Fruit fly (Drosophila melanogaster) whole organism, embryonic: ENCODE results near the gene bark.

Experiments
- ATbp ChIP-seq: fragments of 200-800 bp; sonication (Bioruptor generic); optimal IDR thresholded peaks from 2 replicates; lab custom pipeline; 2017; ENCODE audit warnings: missing biosample characterization, mild to moderate bottlenecking, missing genetic modification characterization, missing genetic modification reagents
- B-H2 ChIP-seq: fragments of 200-800 bp; sonication (Bioruptor generic); optimal IDR thresholded peaks from 2 replicates; lab custom pipeline; 2018; ENCODE audit warnings: missing biosample characterization, mild to moderate bottlenecking, missing genetic modification characterization
- CG11696 ChIP-seq: fragments of 200-800 bp; sonication (Bioruptor generic); IDR thresholded peaks from 2 replicates; pipeline ENCODE4 v1.3.6; 2022; ENCODE audit warnings: missing biosample characterization, missing genetic modification characterization
- CG12219 ChIP-seq: fragments of 200-800 bp; sonication (Bioruptor generic); optimal IDR thresholded peaks from 3 replicates; lab custom pipeline; 2018; ENCODE audit warnings: missing biosample characterization, mild to moderate bottlenecking, missing genetic modification characterization
- CG12299 ChIP-seq: fragments of 200-800 bp; sonication (Bioruptor generic); optimal IDR thresholded peaks from 2 replicates; lab custom pipeline; 2018; ENCODE audit warnings: missing biosample characterization, mild to moderate bottlenecking, missing genetic modification characterization
- CG1233 ChIP-seq: fragments of 200-800 bp; sonication (Bioruptor generic); optimal IDR thresholded peaks from 4 replicates; lab custom pipeline; 2018; ENCODE audit warnings: missing biosample characterization, mild to moderate bottlenecking, missing genetic modification characterization
- CG14710 ChIP-seq: fragments of 200-800 bp; sonication (Bioruptor generic); optimal IDR thresholded peaks from 3 replicates; lab custom pipeline; 2019; ENCODE audit warnings: missing biosample characterization, mild to moderate bottlenecking, missing genetic modification characterization, moderate library complexity
- CG17802 ChIP-seq: fragments of 200-800 bp; sonication (Bioruptor generic); optimal IDR thresholded peaks from 2 replicates; lab custom pipeline; 2018; ENCODE audit warnings: missing biosample characterization, mild to moderate bottlenecking, missing genetic modification characterization, moderate library complexity
- CG17912 ChIP-seq: fragments of 200-800 bp; sonication (Bioruptor generic); optimal IDR thresholded peaks from 2 replicates; lab custom pipeline; 2018; ENCODE audit warnings: missing biosample characterization, mild to moderate bottlenecking, missing genetic modification characterization
- CG30020 ChIP-seq: fragments of 200-800 bp; optimal IDR thresholded peaks from 2 replicates; lab custom pipeline; 2019; ENCODE audit warnings: missing biosample characterization, mild to moderate bottlenecking, missing genetic modification characterization, moderate library complexity
- CG32532 ChIP-seq: fragments of 200-800 bp; sonication (Bioruptor generic); IDR thresholded peaks from 2 replicates; pipeline ENCODE4 v1.3.6; 2022; ENCODE audit warnings: missing biosample characterization, missing genetic modification characterization
- CG3407 ChIP-seq: fragments of 200-800 bp; sonication (Bioruptor generic); optimal IDR thresholded peaks from 2 replicates; lab custom pipeline; 2018; ENCODE audit warnings: missing biosample characterization, mild to moderate bottlenecking, missing genetic modification characterization
- CG4282 ChIP-seq: fragments of 200-800 bp; sonication (Bioruptor generic); optimal IDR thresholded peaks from 2 replicates; lab custom pipeline; 2016; ENCODE audit warnings: missing biosample characterization, missing genetic modification characterization
- CG4404 ChIP-seq: fragments of 200-800 bp; sonication (Bioruptor generic); IDR thresholded peaks from 2 replicates; pipeline ENCODE4 v1.3.6; 2022; ENCODE audit warnings: missing biosample characterization, missing genetic modification characterization
- CG4424 ChIP-seq: fragments of 200-800 bp; sonication (Bioruptor generic); optimal IDR thresholded peaks from 3 replicates; lab custom pipeline; 2016; ENCODE audit warnings: missing biosample characterization, missing genetic modification characterization
- CG4707 ChIP-seq: fragments of 200-800 bp; sonication (Bioruptor generic); optimal IDR thresholded peaks from 2 replicates; lab custom pipeline; 2018; ENCODE audit warnings: missing biosample characterization, mild to moderate bottlenecking, missing genetic modification characterization, moderate library complexity
- CG5180 ChIP-seq: fragments of 200-800 bp; sonication (Bioruptor generic); optimal IDR thresholded peaks from 3 replicates; lab custom pipeline; 2017; ENCODE audit warnings: missing biosample characterization, missing genetic modification characterization, mild to moderate bottlenecking, moderate library complexity, missing genetic modification reagents
- CG7745 ChIP-seq: fragments of 200-800 bp; sonication (Bioruptor generic); optimal IDR thresholded peaks from 2 replicates; lab custom pipeline; 2018; ENCODE audit warnings: missing biosample characterization, mild to moderate bottlenecking, missing genetic modification characterization, moderate library complexity
- CG8281 ChIP-seq: fragments of 200-800 bp; sonication (Bioruptor generic); optimal IDR thresholded peaks from 2 replicates; lab custom pipeline; 2018; ENCODE audit warnings: missing biosample characterization, mild to moderate bottlenecking, missing genetic modification characterization, moderate library complexity
- CG8765 ChIP-seq: fragments of 200-800 bp; sonication (Bioruptor generic); IDR thresholded peaks from 2 replicates; pipeline ENCODE4 v1.3.6; 2022; ENCODE audit warnings: missing biosample characterization, missing genetic modification characterization
- CkIIα-i1 ChIP-seq: fragments of 200-800 bp; sonication (Bioruptor generic); IDR thresholded peaks from 2 replicates; pipeline ENCODE4 v1.3.6; 2022; ENCODE audit warnings: missing biosample characterization, missing genetic modification characterization
- Dip2 ChIP-seq: fragments of 200-800 bp; sonication (Bioruptor generic); IDR thresholded peaks from 2 replicates; pipeline ENCODE4 v1.3.6; 2022; ENCODE audit warnings: missing biosample characterization, missing genetic modification characterization
- Drgx ChIP-seq: fragments of 200-800 bp; sonication (Bioruptor generic); IDR thresholded peaks from 2 replicates; pipeline ENCODE4 v1.3.6; 2022; ENCODE audit warnings: missing biosample characterization, missing genetic modification characterization
- HLH54F ChIP-seq: fragments of 200-800 bp; sonication (Bioruptor generic); optimal IDR thresholded peaks from 3 replicates; lab custom pipeline; 2016; ENCODE audit warnings: missing biosample characterization, missing genetic modification characterization
- Hand ChIP-seq: fragments of 200-800 bp; sonication (Bioruptor generic); optimal IDR thresholded peaks from 2 replicates; lab custom pipeline; 2017; ENCODE audit warnings: mild to moderate bottlenecking, missing biosample characterization, missing genetic modification reagents, missing genetic modification characterization
- Lhr ChIP-seq: fragments of 200-800 bp; sonication (Bioruptor generic); optimal IDR thresholded peaks from 3 replicates; lab custom pipeline; 2017; ENCODE audit warnings: mild to moderate bottlenecking, missing biosample characterization, missing genetic modification reagents, missing genetic modification characterization
- Lim3 ChIP-seq: fragments of 200-800 bp; sonication (Bioruptor generic); IDR thresholded peaks from 2 replicates; pipeline ENCODE4 v1.3.6; 2022; ENCODE audit warnings: missing biosample characterization, missing genetic modification characterization
- Mes4 ChIP-seq: fragments of 200-800 bp; sonication (Bioruptor generic); optimal IDR thresholded peaks from 2 replicates; lab custom pipeline; 2016; ENCODE audit warnings: missing biosample characterization, missing genetic modification characterization
- Nf-YA ChIP-seq: fragments of 200-800 bp; sonication (Bioruptor generic); IDR thresholded peaks from 2 replicates; pipeline ENCODE4 v1.3.6; 2022; ENCODE audit warnings: missing biosample characterization, missing genetic modification characterization
- Optix ChIP-seq: fragments of 200-800 bp; sonication (Bioruptor generic); IDR thresholded peaks from 3 replicates; pipeline ENCODE4 v1.3.6; 2022; ENCODE audit warnings: missing biosample characterization, missing genetic modification characterization
- Side ChIP-seq: fragments of 200-800 bp; sonication (Bioruptor generic); optimal IDR thresholded peaks from 2 replicates; lab custom pipeline; 2016; ENCODE audit warnings: missing biosample characterization, missing genetic modification characterization
- ac ChIP-seq: fragments of 200-800 bp; sonication (Bioruptor generic); optimal IDR thresholded peaks from 3 replicates; lab custom pipeline; 2017; ENCODE audit warnings: missing biosample characterization, mild to moderate bottlenecking, missing genetic modification characterization
- ara ChIP-seq: fragments of 200-800 bp; sonication (Bioruptor generic); IDR thresholded peaks from 2 replicates; pipeline ENCODE4 v1.3.6; 2022; ENCODE audit warnings: missing biosample characterization, missing genetic modification characterization
- bcd ChIP-seq: fragments of 200-800 bp; sonication (Bioruptor generic); optimal IDR thresholded peaks from 2 replicates; lab custom pipeline; 2017; ENCODE audit warnings: missing biosample characterization, mild to moderate bottlenecking, missing genetic modification characterization
- br ChIP-seq: fragments of >200 bp; optimal IDR thresholded peaks from 2 replicates; lab custom pipeline; 2017
- cad ChIP-seq: fragments of >200 bp; optimal IDR thresholded peaks from 2 replicates; lab custom pipeline; 2017; ENCODE audit warnings: missing biosample characterization, missing genetic modification characterization
- ci ChIP-seq: fragments of 200-800 bp; sonication (Bioruptor generic); IDR thresholded peaks from 3 replicates; pipeline ENCODE4 v1.3.6; 2022; ENCODE audit warnings: missing biosample characterization, missing genetic modification characterization
- dm ChIP-seq: fragments of 200-800 bp; sonication (Bioruptor generic); optimal IDR thresholded peaks from 3 replicates; lab custom pipeline; 2016; ENCODE audit warnings: missing biosample characterization, missing genetic modification characterization
- dmrt99B ChIP-seq: fragments of 200-800 bp; sonication (Bioruptor generic); optimal IDR thresholded peaks from 2 replicates; lab custom pipeline; 2018; ENCODE audit warnings: missing biosample characterization, mild to moderate bottlenecking, missing genetic modification characterization, moderate library complexity
- gce ChIP-seq: fragments of 200-800 bp; sonication (Bioruptor generic); IDR thresholded peaks from 3 replicates; pipeline ENCODE4 v1.3.6; 2022; ENCODE audit warnings: missing biosample characterization, missing genetic modification characterization
- gsb ChIP-seq: fragments of 200-800 bp; sonication (Bioruptor generic); IDR thresholded peaks from 2 replicates; pipeline ENCODE4 v1.3.6; 2022; ENCODE audit warnings: missing biosample characterization, missing genetic modification characterization
- hth ChIP-seq: fragments of >200 bp; optimal IDR thresholded peaks from 2 replicates; lab custom pipeline; 2017; ENCODE audit warnings: inconsistent platforms
- lov ChIP-seq, 2 experiments: fragments of 200-800 bp in 1 of 2; fragments of >200 bp in 1 of 2; sonication (Bioruptor generic) in 1 of 2; IDR thresholded peaks in 1 of 2; optimal IDR thresholded peaks in 1 of 2; 2 replicates in 1 of 2; 3 replicates in 1 of 2; pipeline versions ENCODE4 v1.3.6 to Lab custom; 2017 to 2022; ENCODE audit warnings: missing biosample characterization in 1 of 2, missing genetic modification characterization in 1 of 2
- peb ChIP-seq: fragments of 200-800 bp; sonication (Bioruptor generic); IDR thresholded peaks from 2 replicates; pipeline ENCODE4 v1.3.6; 2022; ENCODE audit warnings: missing biosample characterization, missing genetic modification characterization
- row ChIP-seq: fragments of 200-800 bp; sonication (Bioruptor generic); IDR thresholded peaks from 3 replicates; pipeline ENCODE4 v1.3.6; 2022; ENCODE audit warnings: missing biosample characterization, missing genetic modification characterization
- run ChIP-seq: fragments of 200-800 bp; sonication (Bioruptor generic); optimal IDR thresholded peaks from 3 replicates; lab custom pipeline; 2018; ENCODE audit warnings: missing biosample characterization, mild to moderate bottlenecking, missing genetic modification characterization
- shn ChIP-seq: fragments of 200-800 bp; sonication (Bioruptor generic); optimal IDR thresholded peaks from 3 replicates; lab custom pipeline; 2016; ENCODE audit warnings: missing biosample characterization, missing genetic modification characterization
- slou ChIP-seq: fragments of 200-800 bp; sonication (Bioruptor generic); optimal IDR thresholded peaks from 3 replicates; lab custom pipeline; 2016; ENCODE audit warnings: missing biosample characterization, missing genetic modification characterization
- tio ChIP-seq: fragments of 200-800 bp; sonication (Bioruptor generic); optimal IDR thresholded peaks from 2 replicates; lab custom pipeline; 2017; ENCODE audit warnings: missing biosample characterization, missing genetic modification characterization, inconsistent platforms
- toy ChIP-seq: fragments of 200-800 bp; sonication (Bioruptor generic); IDR thresholded peaks from 2 replicates; pipeline ENCODE4 v1.3.6; 2022; ENCODE audit warnings: missing biosample characterization, missing genetic modification characterization
- vnd ChIP-seq: fragments of 200-800 bp; sonication (Bioruptor generic); IDR thresholded peaks from 3 replicates; pipeline ENCODE4 v1.3.6; 2022; ENCODE audit warnings: missing biosample characterization, missing genetic modification characterization; ENCODE audit not compliant: partially characterized antibody
- zfh2 ChIP-seq: fragments of 200-800 bp; sonication (Bioruptor generic); optimal IDR thresholded peaks from 2 replicates; lab custom pipeline; 2016; ENCODE audit warnings: missing biosample characterization, missing genetic modification characterization

The bark gene

DNA sequence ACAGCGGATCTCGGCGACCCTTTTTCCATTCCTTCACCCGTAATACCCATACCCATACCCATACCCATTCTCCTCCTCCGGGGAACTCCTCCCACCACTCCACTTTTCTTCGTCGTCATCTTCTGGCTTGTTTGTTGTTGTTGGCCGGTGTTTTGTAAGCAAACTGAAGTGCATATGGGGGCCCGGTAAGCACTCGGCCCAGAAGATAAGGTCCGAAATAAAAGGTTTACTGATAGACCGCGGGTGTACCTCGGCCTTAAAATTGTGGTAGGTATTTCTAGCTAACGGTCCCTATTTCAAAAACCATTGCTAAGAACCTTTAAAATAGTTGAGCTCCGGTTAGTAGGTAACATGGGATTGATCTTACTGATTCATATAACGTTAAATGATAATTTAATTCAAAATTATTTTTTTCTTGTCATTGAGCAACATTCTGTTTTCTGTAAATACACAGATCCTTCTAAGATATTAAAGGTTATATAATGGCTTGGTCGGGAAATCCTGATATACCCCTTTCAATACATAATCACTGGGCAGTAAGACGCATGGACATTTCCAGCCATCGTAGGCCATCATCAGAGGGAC, 11.1 kb upstream of the bark start (continued):
- no peak for TF ChIP-seq Lim3
- TF ChIP-seq tio (GFP tag; lab: Kevin White, UChicago), result peak; percentile 65
- no peak for TF ChIP-seq CG12299
- TF ChIP-seq Dip2, result no peak
- no peak for TF ChIP-seq gce
- TF ChIP-seq CG8281 (tag; lab: Kevin White, UChicago), result no peak
- no peak for TF ChIP-seq CG5180 (GFP tag; lab: Kevin White, UChicago)
- no peak for TF ChIP-seq B-H2
- peak; percentile 25 for TF ChIP-seq bcd
- TF ChIP-seq br (lab: Kevin White, UChicago), result no peak
- no peak for TF ChIP-seq ac (GFP tag; lab: Kevin White, UChicago)
- TF ChIP-seq toy (GFP tag; lab: Robert Waterston, UW), result no peak
- no peak for TF ChIP-seq lov (optimal IDR thresholded peaks at IDR 0.05; lab: Kevin White, UChicago)
- TF ChIP-seq lov (GFP tag; IDR thresholded peaks at IDR 0.05; lab: Robert Waterston, UW), result no peak
- peak; percentile 38 for TF ChIP-seq ATbp (GFP tag; lab: Kevin White, UChicago)
- TF ChIP-seq row (GFP tag; lab: Robert Waterston, UW), result peak; percentile 83
- no peak for TF ChIP-seq CG1233 (GFP tag; lab: Kevin White, UChicago)
- no peak for TF ChIP-seq CG30020
- no peak for TF ChIP-seq zfh2 (GFP tag; lab: Kevin White, UChicago)
- no peak for TF ChIP-seq hth (lab: Kevin White, UChicago)
- peak; percentile 31; the same call in 1 of the 2 replicates for TF ChIP-seq ara (GFP tag; lab: Robert Waterston, UW)
- TF ChIP-seq peb (GFP tag; lab: Robert Waterston, UW), result no peak
- TF ChIP-seq CG3407 (GFP tag; lab: Kevin White, UChicago), result peak; percentile 22
- TF ChIP-seq CG17912, result no peak
- peak; percentile 11; the same call in 1 of the 2 replicates for TF ChIP-seq Drgx
- TF ChIP-seq ci, result 0 out of 3 replicates have a peak, but pooled peaks have one; percentile 23
- TF ChIP-seq CG11696 (GFP tag; lab: Robert Waterston, UW), result no peak
- no peak for TF ChIP-seq CG4707 (GFP tag; lab: Kevin White, UChicago)
- peak; percentile 11 for TF ChIP-seq CG4424 (GFP tag; lab: Kevin White, UChicago)
- TF ChIP-seq Mes4, result no peak
- TF ChIP-seq CG32532 (GFP tag; lab: Robert Waterston, UW), result no peak
- TF ChIP-seq shn (GFP tag; lab: Kevin White, UChicago), result peak; percentile 57
- peak; percentile 82 for TF ChIP-seq CG4404 (GFP tag; lab: Robert Waterston, UW)
- no peak for TF ChIP-seq Hand
- TF ChIP-seq dm, result no peak
- no peak for TF ChIP-seq slou (GFP tag; lab: Kevin White, UChicago)
- TF ChIP-seq CG8765 (GFP tag; lab: Robert Waterston, UW), result 0 out of 2 replicates have a peak, but pooled peaks have one; percentile 6
- TF ChIP-seq HLH54F (GFP tag; lab: Kevin White, UChicago), result peak; percentile 7
- no peak for TF ChIP-seq CG7745
- TF ChIP-seq CG14710, result peak; percentile 51
- TF ChIP-seq CG12219, result no peak
- TF ChIP-seq dmrt99B (tag; lab: Kevin White, UChicago), result peak; percentile 53
- no peak for TF ChIP-seq gsb (GFP tag; lab: Robert Waterston, UW)
- no peak for TF ChIP-seq CG4282 (GFP tag; lab: Kevin White, UChicago)
- no peak for TF ChIP-seq Side (GFP tag; lab: Kevin White, UChicago)
- TF ChIP-seq Nf-YA, result no peak
- no peak for TF ChIP-seq CG17802 (tag; lab: Kevin White, UChicago)
- no peak for TF ChIP-seq cad (GFP tag; lab: Kevin White, UChicago)
- no peak for TF ChIP-seq Optix (GFP tag; lab: Robert Waterston, UW)
- TF ChIP-seq Lhr (GFP tag; lab: Kevin White, UChicago), result no peak
- TF ChIP-seq CkIIα-i1 (GFP tag; lab: Robert Waterston, UW), result no peak
- TF ChIP-seq run (tag; lab: Kevin White, UChicago), result no peak
- TF ChIP-seq vnd (GFP tag; lab: Robert Waterston, UW), result no peak
